Worm (Caenorhabditis elegans): Measurements from ENCODE around the gene oat-1.

The oat-1 gene

DNA sequence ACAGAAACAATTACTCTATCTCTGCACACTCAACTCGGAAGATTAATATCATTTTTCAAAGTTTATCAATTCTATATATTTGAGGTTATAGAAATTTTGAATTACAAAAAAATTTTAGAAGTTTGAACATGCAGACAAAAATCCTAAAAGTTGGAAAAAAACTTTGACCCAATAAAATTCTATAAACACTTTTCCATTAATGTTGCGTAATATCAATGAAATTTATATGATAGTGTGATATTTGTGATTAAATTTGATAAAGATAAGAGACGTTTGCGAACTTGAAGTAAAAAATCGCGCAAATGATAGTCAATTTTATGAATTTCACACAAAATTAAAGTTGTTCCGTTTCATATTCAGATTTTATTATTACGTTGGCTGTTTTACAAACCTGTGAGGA is 18.3 kb downstream of the oat-1 start:
- peak; percentile 44 for TF ChIP-seq fos-1 (tag; optimal IDR thresholded peaks at IDR 0.05)
- no peak for TF ChIP-seq sem-4 (tag; optimal IDR thresholded peaks at IDR 0.05)

DNA sequence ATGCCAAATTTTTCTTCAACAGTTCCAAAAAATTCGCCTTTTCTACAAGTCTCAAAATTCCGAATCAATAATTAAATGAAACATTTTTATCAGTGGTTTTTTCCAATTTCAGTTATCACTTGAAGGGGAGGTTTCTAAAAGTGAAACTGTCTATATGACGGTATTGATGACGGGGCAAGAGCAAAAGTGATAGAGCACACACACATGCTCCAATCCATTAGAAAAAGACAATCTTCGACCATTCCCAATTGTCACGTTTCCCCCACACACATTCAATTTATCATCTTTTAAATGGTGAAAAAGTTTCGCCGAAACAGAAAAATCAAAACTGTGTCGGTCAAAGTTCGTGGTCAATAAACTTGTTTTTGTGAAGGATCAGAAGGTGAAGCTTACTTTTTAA is 19.2 kb downstream of the oat-1 start:
- no peak for TF ChIP-seq ztf-4 (tag; optimal IDR thresholded peaks at IDR 0.05)
- TF ChIP-seq nhr-23 (tag; optimal IDR thresholded peaks at IDR 0.05), result no peak
- TF ChIP-seq gmeb-1 (tag; optimal IDR thresholded peaks at IDR 0.05), result peak; percentile 19
- TF ChIP-seq nhr-11 (tag; optimal IDR thresholded peaks at IDR 0.05), result no peak
- TF ChIP-seq fos-1 (tag; optimal IDR thresholded peaks at IDR 0.05), result peak; percentile 65
- TF ChIP-seq ztf-1 (GFP tag; conservative IDR thresholded peaks at IDR 0.05), result no peak
- no peak for TF ChIP-seq elt-3 (tag; optimal IDR thresholded peaks at IDR 0.05)
- peak; percentile 4 for TF ChIP-seq nhr-129 (tag; optimal IDR thresholded peaks at IDR 0.05)
- TF ChIP-seq egl-27 (tag; optimal IDR thresholded peaks at IDR 0.05), result no peak
- peak; percentile 55 for TF ChIP-seq sma-9 (GFP tag; optimal IDR thresholded peaks at IDR 0.05)
- TF ChIP-seq sma-9 (tag; optimal IDR thresholded peaks at IDR 0.05), result no peak
- peak; percentile 63 for TF ChIP-seq crh-2 (tag; optimal IDR thresholded peaks at IDR 0.05)

DNA sequence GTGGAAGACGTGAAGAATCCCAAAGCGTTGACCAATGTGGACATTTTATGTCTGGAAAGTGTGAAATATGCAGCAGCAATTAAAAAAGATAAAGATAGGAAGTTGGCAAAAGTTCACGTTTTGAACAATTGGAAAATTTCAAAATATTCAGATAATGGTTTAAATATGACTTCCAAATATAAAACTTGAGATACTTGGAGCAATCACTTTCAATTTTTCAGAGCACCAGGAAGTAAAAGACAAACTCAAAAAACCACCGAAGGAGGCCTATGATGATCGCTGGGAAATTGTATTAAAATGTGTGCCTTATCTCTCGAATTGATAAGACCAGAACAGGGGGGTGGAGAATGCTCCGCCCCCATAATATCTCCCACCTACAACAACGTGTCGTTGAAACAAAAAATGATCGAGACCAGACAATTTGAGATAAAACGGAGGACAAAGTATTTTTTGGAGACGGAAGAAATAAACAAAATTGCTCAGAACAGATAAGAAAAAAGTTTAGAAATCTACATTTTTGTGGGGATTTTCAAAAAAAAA is 20.6 kb downstream of the oat-1 start, which contains the start of gene eppl-1:
Gene eppl-1 (minus strand): TSS at position 51 of the 540 bp plus-strand sequence.
- TF ChIP-seq sma-9 (GFP tag; optimal IDR thresholded peaks at IDR 0.05) (peak; percentile 15), sma-9 (tag; optimal IDR thresholded peaks at IDR 0.05) (no peak), elt-3 (tag; optimal IDR thresholded peaks at IDR 0.05) (no peak), fos-1 (tag; optimal IDR thresholded peaks at IDR 0.05) (peak; percentile 34)

DNA sequence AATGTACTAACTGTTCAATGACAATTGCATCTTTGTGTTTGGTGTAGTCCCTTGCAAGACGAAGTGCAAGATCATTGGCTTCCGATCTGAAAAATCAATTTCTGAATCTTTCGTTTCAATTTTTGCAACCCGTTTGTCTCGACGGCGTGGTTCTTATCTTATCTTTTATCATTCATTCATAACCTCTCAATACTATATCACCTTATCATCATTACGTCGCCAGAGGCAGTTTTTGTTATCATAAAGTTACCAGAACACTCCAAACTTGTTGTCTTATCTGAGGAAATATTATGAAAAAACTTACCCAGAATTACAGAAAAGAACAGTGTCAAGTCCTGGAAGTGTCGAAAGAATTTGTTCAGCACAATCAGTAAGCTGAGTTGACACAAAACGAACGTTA is 21.9 kb downstream of the oat-1 start:
- TF ChIP-seq elt-1 (tag; optimal IDR thresholded peaks at IDR 0.05) (no peak), ztf-11 (tag; optimal IDR thresholded peaks at IDR 0.05) (no peak), nhr-23 (tag; optimal IDR thresholded peaks at IDR 0.05) (no peak), F13H6.1 (tag; optimal IDR thresholded peaks at IDR 0.05) (no peak), C34F6.9 (tag; optimal IDR thresholded peaks at IDR 0.05) (no peak), nhr-21 (tag; optimal IDR thresholded peaks at IDR 0.05) (no peak), unc-62 (GFP tag; optimal IDR thresholded peaks at IDR 0.05) (no peak), gmeb-1 (tag; optimal IDR thresholded peaks at IDR 0.05) (peak; percentile 38), sma-9 (GFP tag; optimal IDR thresholded peaks at IDR 0.05) (peak; percentile 71), sma-9 (tag; optimal IDR thresholded peaks at IDR 0.05) (no peak), ZK546.5 (tag; optimal IDR thresholded peaks at IDR 0.05) (no peak), ztf-1 (GFP tag; conservative IDR thresholded peaks at IDR 0.05) (no peak), fos-1 (tag; optimal IDR thresholded peaks at IDR 0.05) (peak; percentile 86), Y55F3AM.14 (GFP tag; optimal IDR thresholded peaks at IDR 0.05) (no peak), elt-3 (tag; optimal IDR thresholded peaks at IDR 0.05) (no peak), crh-2 (tag; optimal IDR thresholded peaks at IDR 0.05) (peak; percentile 48), nhr-6 (tag; optimal IDR thresholded peaks at IDR 0.05) (no peak)

DNA sequence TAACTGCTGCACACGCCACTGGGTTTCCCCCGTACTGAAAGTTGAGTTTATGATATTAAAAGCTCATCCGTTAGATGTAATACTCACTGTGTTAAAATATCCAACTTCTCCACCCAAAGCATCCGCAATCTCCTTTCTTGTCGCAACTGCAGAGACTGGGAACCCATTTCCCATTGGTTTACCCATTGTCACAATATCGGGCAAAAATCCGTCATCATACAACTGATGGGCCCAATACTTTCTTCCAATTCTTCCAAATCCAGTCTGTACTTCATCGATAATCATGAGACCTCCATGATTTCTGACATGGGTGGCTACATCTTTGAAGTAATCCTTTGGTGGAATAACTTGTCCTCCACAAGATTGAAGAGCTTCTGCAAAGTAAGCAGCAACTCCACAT is 22.5 kb downstream of the oat-1 start:
- TF ChIP-seq fos-1 (tag; optimal IDR thresholded peaks at IDR 0.05) (no peak), nhr-23 (tag; optimal IDR thresholded peaks at IDR 0.05) (no peak), sma-9 (GFP tag; optimal IDR thresholded peaks at IDR 0.05) (no peak), sma-9 (tag; optimal IDR thresholded peaks at IDR 0.05) (no peak), snpc-4 (tag; optimal IDR thresholded peaks at IDR 0.05) (no peak), lsy-2 (tag; optimal IDR thresholded peaks at IDR 0.05) (no peak), blmp-1 (tag; optimal IDR thresholded peaks at IDR 0.05; ENCODE audit: insufficient read depth) (no peak), nhr-21 (tag; optimal IDR thresholded peaks at IDR 0.05) (no peak), crh-2 (tag; optimal IDR thresholded peaks at IDR 0.05) (no peak), nhr-6 (tag; optimal IDR thresholded peaks at IDR 0.05) (no peak), sma-3 (GFP tag; optimal IDR thresholded peaks at IDR 0.05) (no peak)

DNA sequence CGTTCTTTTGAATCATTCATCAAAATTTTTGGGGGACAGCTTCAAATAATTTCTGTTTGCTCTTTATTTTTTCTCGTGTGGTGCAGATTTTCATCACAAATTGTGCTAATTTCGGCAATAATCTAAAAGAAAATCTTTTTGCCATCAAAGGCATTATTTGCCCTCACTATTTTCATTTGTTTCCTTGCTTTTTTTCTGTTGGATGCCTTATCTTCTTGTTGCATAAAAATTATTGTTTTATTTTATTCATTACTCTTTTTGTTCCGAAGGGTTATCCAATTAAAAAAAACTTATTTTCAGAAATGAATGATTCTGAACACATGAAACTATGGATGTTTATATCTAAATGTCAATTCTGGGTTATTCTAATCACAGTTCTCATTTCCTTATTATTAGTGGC is 25.5 kb downstream of the oat-1 start, which contains the start of gene T01B11.1:
Gene T01B11.1 (plus strand): TSS at position 301 of the 400 bp plus-strand sequence.
- TF ChIP-seq ZK546.5 (tag; optimal IDR thresholded peaks at IDR 0.05) (no peak), mab-5 (tag; optimal IDR thresholded peaks at IDR 0.05) (no peak), lin-11 (tag; optimal IDR thresholded peaks at IDR 0.05) (no peak), elt-1 (tag; optimal IDR thresholded peaks at IDR 0.05) (no peak), nhr-77 (tag; optimal IDR thresholded peaks at IDR 0.05) (no peak), nhr-6 (tag; optimal IDR thresholded peaks at IDR 0.05) (no peak), sem-4 (tag; optimal IDR thresholded peaks at IDR 0.05) (no peak)
